Fruit fly (Drosophila melanogaster) whole organism, embryonic: ENCODE data around the gene ND-13A.

ENCODE experiments used
- ATbp ChIP-seq: fragments of 200-800 bp; sonication (Bioruptor generic); optimal IDR thresholded peaks from 2 replicates; lab custom pipeline; 2017; ENCODE audit warnings: missing biosample characterization, mild to moderate bottlenecking, missing genetic modification characterization, missing genetic modification reagents
- Adf1 ChIP-seq: fragments of 200-800 bp; sonication (Bioruptor generic); IDR thresholded peaks from 2 replicates; pipeline ENCODE4 v1.3.6; 2022; ENCODE audit warnings: missing biosample characterization, missing genetic modification characterization
- BEAF-32 ChIP-seq: fragments of 200-800 bp; sonication (Bioruptor generic); optimal IDR thresholded peaks from 3 replicates; lab custom pipeline; 2017; ENCODE audit warnings: missing biosample characterization, missing genetic modification characterization, mild to moderate bottlenecking, moderate library complexity, missing genetic modification reagents
- Bdp1 ChIP-seq: fragments of 200-800 bp; sonication (Bioruptor generic); optimal IDR thresholded peaks from 3 replicates; lab custom pipeline; 2016; ENCODE audit warnings: missing biosample characterization, missing genetic modification characterization
- CG10147 ChIP-seq: fragments of 200-800 bp; sonication (Bioruptor generic); optimal IDR thresholded peaks from 2 replicates; lab custom pipeline; 2019; ENCODE audit warnings: missing biosample characterization, mild to moderate bottlenecking, missing genetic modification characterization, moderate library complexity
- CG11398 ChIP-seq: fragments of 200-800 bp; sonication (Bioruptor generic); optimal IDR thresholded peaks from 2 replicates; lab custom pipeline; 2016; ENCODE audit warnings: missing biosample characterization, missing genetic modification characterization
- CG1233 ChIP-seq: fragments of 200-800 bp; sonication (Bioruptor generic); optimal IDR thresholded peaks from 4 replicates; lab custom pipeline; 2018; ENCODE audit warnings: missing biosample characterization, mild to moderate bottlenecking, missing genetic modification characterization
- CG12659 ChIP-seq: fragments of 200-800 bp; sonication (Bioruptor generic); optimal IDR thresholded peaks from 3 replicates; lab custom pipeline; 2017; ENCODE audit warnings: mild to moderate bottlenecking, missing biosample characterization, missing genetic modification reagents, missing genetic modification characterization
- CG14860 ChIP-seq: fragments of 200-800 bp; sonication (Bioruptor generic); IDR thresholded peaks from 3 replicates; pipeline ENCODE4 v1.3.6; 2022; ENCODE audit warnings: missing biosample characterization, missing genetic modification characterization; ENCODE audit not compliant: partially characterized antibody
- CG15601 ChIP-seq: fragments of 200-800 bp; sonication (Bioruptor generic); optimal IDR thresholded peaks from 3 replicates; lab custom pipeline; 2019; ENCODE audit warnings: missing biosample characterization, mild to moderate bottlenecking, missing genetic modification characterization, moderate library complexity
- CG15696 ChIP-seq: fragments of 200-800 bp; sonication (Bioruptor generic); optimal IDR thresholded peaks from 2 replicates; lab custom pipeline; 2019; ENCODE audit warnings: missing biosample characterization, mild to moderate bottlenecking, missing genetic modification characterization, moderate library complexity
- CG18619 ChIP-seq: fragments of 200-800 bp; sonication (Bioruptor generic); optimal IDR thresholded peaks from 3 replicates; lab custom pipeline; 2017; ENCODE audit warnings: missing biosample characterization, mild to moderate bottlenecking, missing genetic modification characterization
- CG2129 ChIP-seq: fragments of 200-800 bp; sonication (Bioruptor generic); IDR thresholded peaks from 2 replicates; pipeline ENCODE4 v1.3.6; 2022; ENCODE audit warnings: missing biosample characterization, missing genetic modification characterization; ENCODE audit not compliant: partially characterized antibody
- CG2678 ChIP-seq: fragments of 200-800 bp; sonication (Bioruptor generic); optimal IDR thresholded peaks from 3 replicates; lab custom pipeline; 2019; ENCODE audit warnings: missing biosample characterization, mild to moderate bottlenecking, missing genetic modification characterization, moderate library complexity
- CG32532 ChIP-seq: fragments of 200-800 bp; sonication (Bioruptor generic); IDR thresholded peaks from 2 replicates; pipeline ENCODE4 v1.3.6; 2022; ENCODE audit warnings: missing biosample characterization, missing genetic modification characterization
- CG4707 ChIP-seq: fragments of 200-800 bp; sonication (Bioruptor generic); optimal IDR thresholded peaks from 2 replicates; lab custom pipeline; 2018; ENCODE audit warnings: missing biosample characterization, mild to moderate bottlenecking, missing genetic modification characterization, moderate library complexity
- CG6254 ChIP-seq: fragments of 200-800 bp; sonication (Bioruptor generic); optimal IDR thresholded peaks from 3 replicates; lab custom pipeline; 2017; ENCODE audit warnings: mild to moderate bottlenecking, missing biosample characterization, missing genetic modification reagents, missing genetic modification characterization
- CG7357 ChIP-seq: fragments of 200-800 bp; sonication (Bioruptor generic); IDR thresholded peaks from 3 replicates; pipeline ENCODE4 v1.3.6; 2022; ENCODE audit warnings: missing biosample characterization, missing genetic modification characterization
- CG8388 ChIP-seq: fragments of 200-800 bp; sonication (Bioruptor generic); optimal IDR thresholded peaks from 2 replicates; lab custom pipeline; 2019; ENCODE audit warnings: missing biosample characterization, mild to moderate bottlenecking, missing genetic modification characterization, moderate library complexity
- CG9932 ChIP-seq: fragments of 200-800 bp; sonication (Bioruptor generic); IDR thresholded peaks from 2 replicates; pipeline ENCODE4 v1.3.6; 2022; ENCODE audit warnings: missing biosample characterization, missing genetic modification characterization
- Fer2 ChIP-seq: fragments of 200-800 bp; sonication (Bioruptor generic); optimal IDR thresholded peaks from 2 replicates; lab custom pipeline; 2018; ENCODE audit warnings: missing biosample characterization, mild to moderate bottlenecking, missing genetic modification characterization, moderate library complexity
- Hand ChIP-seq: fragments of 200-800 bp; sonication (Bioruptor generic); optimal IDR thresholded peaks from 2 replicates; lab custom pipeline; 2017; ENCODE audit warnings: mild to moderate bottlenecking, missing biosample characterization, missing genetic modification reagents, missing genetic modification characterization
- HmgZ ChIP-seq: fragments of 200-800 bp; sonication (Bioruptor generic); optimal IDR thresholded peaks from 2 replicates; lab custom pipeline; 2018; ENCODE audit warnings: missing biosample characterization, mild to moderate bottlenecking, missing genetic modification characterization
- Hmr ChIP-seq: fragments of 200-800 bp; sonication (Bioruptor generic); optimal IDR thresholded peaks from 3 replicates; lab custom pipeline; 2017; ENCODE audit warnings: mild to moderate bottlenecking, missing biosample characterization, missing genetic modification reagents, missing genetic modification characterization
- Max ChIP-seq: fragments of 200-800 bp; sonication (Bioruptor generic); optimal IDR thresholded peaks from 2 replicates; lab custom pipeline; 2016; ENCODE audit warnings: missing biosample characterization, mild to moderate bottlenecking, missing genetic modification characterization
- Med ChIP-seq: fragments of 200-800 bp; sonication (Bioruptor generic); peaks from one replicate; lab custom pipeline; 2016; ENCODE audit warnings: missing biosample characterization, missing genetic modification characterization, mild to moderate bottlenecking, inconsistent platforms, moderate library complexity
- Meics ChIP-seq: fragments of 200-800 bp; sonication (Bioruptor generic); optimal IDR thresholded peaks from 2 replicates; lab custom pipeline; 2017; ENCODE audit warnings: missing biosample characterization, mild to moderate bottlenecking, missing genetic modification characterization
- Nf-YC ChIP-seq: fragments of 200-800 bp; optimal IDR thresholded peaks from 3 replicates; lab custom pipeline; 2019; ENCODE audit warnings: missing biosample characterization, mild to moderate bottlenecking, missing genetic modification characterization, moderate library complexity
- Rfx ChIP-seq: fragments of 200-800 bp; sonication (Bioruptor generic); IDR thresholded peaks from 2 replicates; pipeline ENCODE4 v1.3.6; 2022; ENCODE audit warnings: missing biosample characterization, missing genetic modification characterization
- Rx ChIP-seq: fragments of 200-800 bp; sonication (Bioruptor generic); IDR thresholded peaks from 2 replicates; pipeline ENCODE4 v1.3.6; 2022; ENCODE audit warnings: missing biosample characterization, missing genetic modification characterization
- Vsx1 ChIP-seq: fragments of 200-800 bp; sonication (Bioruptor generic); optimal IDR thresholded peaks from 2 replicates; lab custom pipeline; 2017; ENCODE audit warnings: missing biosample characterization, mild to moderate bottlenecking, missing genetic modification characterization, missing genetic modification reagents
- ap ChIP-seq: fragments of 200-800 bp; sonication (Bioruptor generic); IDR thresholded peaks from 2 replicates; pipeline ENCODE4 v1.3.6; 2022; ENCODE audit warnings: missing biosample characterization, missing genetic modification characterization
- gem ChIP-seq: fragments of 200-800 bp; sonication (Bioruptor generic); optimal IDR thresholded peaks from 2 replicates; lab custom pipeline; 2019; ENCODE audit warnings: missing biosample characterization, mild to moderate bottlenecking, missing genetic modification characterization, moderate library complexity
- grau ChIP-seq: fragments of 200-800 bp; optimal IDR thresholded peaks from 3 replicates; lab custom pipeline; 2019; ENCODE audit warnings: missing biosample characterization, mild to moderate bottlenecking, missing genetic modification characterization, moderate library complexity
- otp ChIP-seq: fragments of 200-800 bp; sonication (Bioruptor generic); IDR thresholded peaks from 3 replicates; pipeline ENCODE4, ENCODE4 v1.3.6; 2022; ENCODE audit warnings: missing biosample characterization, missing genetic modification characterization
- ro ChIP-seq: fragments of 200-800 bp; sonication (Bioruptor generic); IDR thresholded peaks from 2 replicates; pipeline ENCODE4 v1.3.6; 2022; ENCODE audit warnings: missing biosample characterization, missing genetic modification characterization
- row ChIP-seq: fragments of 200-800 bp; sonication (Bioruptor generic); IDR thresholded peaks from 3 replicates; pipeline ENCODE4 v1.3.6; 2022; ENCODE audit warnings: missing biosample characterization, missing genetic modification characterization
- sens ChIP-seq: fragments of 200-800 bp; sonication (Bioruptor generic); peaks from one replicate; lab custom pipeline; 2016; ENCODE audit warnings: missing biosample characterization, missing genetic modification characterization
- tio ChIP-seq: fragments of 200-800 bp; sonication (Bioruptor generic); optimal IDR thresholded peaks from 2 replicates; lab custom pipeline; 2017; ENCODE audit warnings: missing biosample characterization, missing genetic modification characterization, inconsistent platforms
- vvl ChIP-seq: fragments of 200-800 bp; sonication (Bioruptor generic); IDR thresholded peaks from 2 replicates; pipeline ENCODE4 v1.3.6; 2022; ENCODE audit warnings: missing biosample characterization, missing genetic modification characterization

Gene ND-13A

dm6 chr2L:5084586-5085257, 15.4 kb downstream of the ND-13A start (continued):
- TF ChIP-seq CG10147: no peak
- TF ChIP-seq Hand (GFP tag; lab: Kevin White, UChicago): peak; percentile 10
- TF ChIP-seq CG4707 (GFP tag; lab: Kevin White, UChicago): no peak
- peak; percentile 55 for TF ChIP-seq Med (GFP tag; lab: Kevin White, UChicago)
- no peak for TF ChIP-seq CG7357 (GFP tag; lab: Robert Waterston, UW)
- peak; percentile 11 for TF ChIP-seq CG8388 (GFP tag; lab: Kevin White, UChicago)
- peak; percentile 17; the same call in 1 of the 2 replicates for TF ChIP-seq ap (GFP tag; lab: Robert Waterston, UW)
- no peak for TF ChIP-seq CG2129 (GFP tag; lab: Robert Waterston, UW)
- peak; percentile 80 for TF ChIP-seq sens (GFP tag; lab: Kevin White, UChicago)
- TF ChIP-seq Bdp1: peak; percentile 5
- no peak for TF ChIP-seq Meics (GFP tag; lab: Kevin White, UChicago)
- TF ChIP-seq Vsx1: peak; percentile 58
- no peak for TF ChIP-seq Nf-YC
- no peak for TF ChIP-seq tio (GFP tag; lab: Kevin White, UChicago)
- TF ChIP-seq gem: peak; percentile 26
- no peak for TF ChIP-seq CG12659 (GFP tag; lab: Kevin White, UChicago)
- no peak for TF ChIP-seq CG32532
- TF ChIP-seq CG18619 (GFP tag; lab: Kevin White, UChicago): peak; percentile 6
- no peak for TF ChIP-seq Fer2 (tag; lab: Kevin White, UChicago)
- TF ChIP-seq ro (GFP tag; lab: Robert Waterston, UW): no peak
- no peak for TF ChIP-seq CG15601
- 0 out of 3 replicates have a peak, but pooled peaks have one; percentile 23 for TF ChIP-seq otp (GFP tag; lab: Robert Waterston, UW)
- TF ChIP-seq BEAF-32 (GFP tag; lab: Kevin White, UChicago): no peak
- TF ChIP-seq CG9932 (GFP tag; lab: Robert Waterston, UW): peak; percentile 48; the same call in 1 of the 2 replicates
- 0 out of 3 replicates have a peak, but pooled peaks have one; percentile 27 for TF ChIP-seq CG14860 (GFP tag; lab: Robert Waterston, UW)
- TF ChIP-seq CG15696 (tag; lab: Kevin White, UChicago): no peak
- TF ChIP-seq grau (tag; lab: Kevin White, UChicago): peak; percentile 62
- TF ChIP-seq ATbp (GFP tag; lab: Kevin White, UChicago): peak; percentile 68
- peak; percentile 74 for TF ChIP-seq Hmr (GFP tag; lab: Kevin White, UChicago)
- TF ChIP-seq Max (GFP tag; lab: Kevin White, UChicago): no peak
- TF ChIP-seq vvl (GFP tag; lab: Robert Waterston, UW): peak; percentile 70
- no peak for TF ChIP-seq CG1233 (GFP tag; lab: Kevin White, UChicago)
- no peak for TF ChIP-seq CG11398 (GFP tag; lab: Kevin White, UChicago)
- 0 out of 2 replicates have a peak, but pooled peaks have one; percentile 34 for TF ChIP-seq Rfx
- no peak for TF ChIP-seq HmgZ (tag; lab: Kevin White, UChicago)
- TF ChIP-seq Rx (GFP tag; lab: Robert Waterston, UW): no peak
- no peak for TF ChIP-seq CG6254 (GFP tag; lab: Kevin White, UChicago)
- TF ChIP-seq row (GFP tag; lab: Robert Waterston, UW): 0 out of 3 replicates have a peak, but pooled peaks have one; percentile 30
- TF ChIP-seq CG2678: peak; percentile 3
- TF ChIP-seq Adf1 (GFP tag; lab: Robert Waterston, UW): no peak
